Fruit fly (Drosophila melanogaster) whole organism, embryonic: Measurements from ENCODE around the gene mAChR-C.

ENCODE experiments used
- Adf1 ChIP-seq: fragments of 200-800 bp; sonication (Bioruptor generic); IDR thresholded peaks from 2 replicates; pipeline ENCODE4 v1.3.6; 2022; ENCODE audit warnings: missing biosample characterization, missing genetic modification characterization
- CG10274 ChIP-seq: fragments of 200-800 bp; sonication (Bioruptor generic); optimal IDR thresholded peaks from 3 replicates; lab custom pipeline; 2017; ENCODE audit warnings: missing biosample characterization, mild to moderate bottlenecking, missing genetic modification characterization
- CG10565 ChIP-seq: fragments of 200-800 bp; sonication (Bioruptor generic); optimal IDR thresholded peaks from 3 replicates; lab custom pipeline; 2016; ENCODE audit warnings: missing biosample characterization, mild to moderate bottlenecking, missing genetic modification characterization
- CG11456 ChIP-seq: fragments of 200-800 bp; sonication (Bioruptor generic); IDR thresholded peaks from 3 replicates; pipeline ENCODE4 v1.3.6; 2022; ENCODE audit warnings: missing biosample characterization, missing genetic modification characterization
- CG11723 ChIP-seq: fragments of 200-800 bp; sonication (Bioruptor generic); optimal IDR thresholded peaks from 2 replicates; lab custom pipeline; 2017; ENCODE audit warnings: missing biosample characterization, mild to moderate bottlenecking, missing genetic modification characterization
- CG12155 ChIP-seq: fragments of 200-800 bp; sonication (Bioruptor generic); optimal IDR thresholded peaks from 3 replicates; lab custom pipeline; 2016; ENCODE audit warnings: missing biosample characterization, missing genetic modification characterization
- CG12942 ChIP-seq: fragments of 200-800 bp; sonication (Bioruptor generic); optimal IDR thresholded peaks from 3 replicates; lab custom pipeline; 2016; ENCODE audit warnings: missing biosample characterization, missing genetic modification characterization
- CG13287 ChIP-seq: fragments of 200-800 bp; sonication (Bioruptor generic); IDR thresholded peaks from 2 replicates; pipeline ENCODE4 v1.3.6; 2022; ENCODE audit warnings: missing biosample characterization, missing genetic modification characterization; ENCODE audit not compliant: partially characterized antibody
- CG13894 ChIP-seq: fragments of 200-800 bp; sonication (Bioruptor generic); optimal IDR thresholded peaks from 3 replicates; lab custom pipeline; 2018; ENCODE audit warnings: missing biosample characterization, mild to moderate bottlenecking, missing genetic modification characterization, moderate library complexity
- CG1832 ChIP-seq: fragments of 200-800 bp; sonication (Bioruptor generic); optimal IDR thresholded peaks from 2 replicates; lab custom pipeline; 2017; ENCODE audit warnings: missing biosample characterization, mild to moderate bottlenecking, missing genetic modification characterization, inconsistent platforms
- CG32767 ChIP-seq: fragments of 200-800 bp; sonication (Bioruptor generic); IDR thresholded peaks from 2 replicates; pipeline ENCODE4 v1.3.6; 2022; ENCODE audit warnings: missing biosample characterization, missing genetic modification characterization
- CG33213 ChIP-seq: fragments of 200-800 bp; sonication (Bioruptor generic); optimal IDR thresholded peaks from 3 replicates; lab custom pipeline; 2016; ENCODE audit warnings: missing biosample characterization, missing genetic modification characterization
- CG4404 ChIP-seq: fragments of 200-800 bp; sonication (Bioruptor generic); IDR thresholded peaks from 2 replicates; pipeline ENCODE4 v1.3.6; 2022; ENCODE audit warnings: missing biosample characterization, missing genetic modification characterization
- CG6654 ChIP-seq: fragments of 200-800 bp; sonication (Bioruptor generic); optimal IDR thresholded peaks from 2 replicates; lab custom pipeline; 2017; ENCODE audit warnings: missing biosample characterization, mild to moderate bottlenecking, missing genetic modification characterization
- CG7556 ChIP-seq: fragments of 200-800 bp; sonication (Bioruptor generic); optimal IDR thresholded peaks from 2 replicates; lab custom pipeline; 2017; ENCODE audit warnings: missing biosample characterization, mild to moderate bottlenecking, missing genetic modification characterization
- CG7987 ChIP-seq: fragments of 200-800 bp; sonication (Bioruptor generic); optimal IDR thresholded peaks from 2 replicates; lab custom pipeline; 2018; ENCODE audit warnings: missing biosample characterization, mild to moderate bottlenecking, missing genetic modification characterization, moderate library complexity
- CG8944 ChIP-seq: fragments of 200-800 bp; sonication (Bioruptor generic); optimal IDR thresholded peaks from 3 replicates; lab custom pipeline; 2016; ENCODE audit warnings: missing biosample characterization, missing genetic modification characterization
- CG9932 ChIP-seq: fragments of 200-800 bp; sonication (Bioruptor generic); IDR thresholded peaks from 2 replicates; pipeline ENCODE4 v1.3.6; 2022; ENCODE audit warnings: missing biosample characterization, missing genetic modification characterization
- D ChIP-seq, 2 experiments: fragments of 200-800 bp in 1 of 2; fragments of >200 bp in 1 of 2; sonication (Bioruptor generic) in 1 of 2; optimal IDR thresholded peaks; 2 replicates in 1 of 2; 3 replicates in 1 of 2; lab custom pipeline; 2017; ENCODE audit warnings: mild to moderate bottlenecking in 1 of 2, missing biosample characterization in 1 of 2, missing genetic modification characterization in 1 of 2, missing genetic modification reagents in 1 of 2
- Deaf1 ChIP-seq: fragments of 200-800 bp; optimal IDR thresholded peaks from 3 replicates; lab custom pipeline; 2019; ENCODE audit warnings: missing biosample characterization, mild to moderate bottlenecking, missing genetic modification characterization, moderate library complexity
- Doc3 ChIP-seq: fragments of 200-800 bp; sonication (Bioruptor generic); IDR thresholded peaks from 3 replicates; pipeline ENCODE4 v1.3.6; 2022; ENCODE audit warnings: missing biosample characterization, missing genetic modification characterization; ENCODE audit not compliant: partially characterized antibody
- E2f1 ChIP-seq: fragments of 200-800 bp; sonication (Bioruptor generic); IDR thresholded peaks from 2 replicates; pipeline ENCODE4 v1.3.6; 2022; ENCODE audit warnings: missing biosample characterization, missing genetic modification characterization
- HLH4C ChIP-seq: fragments of 200-800 bp; sonication (Bioruptor generic); IDR thresholded peaks from 3 replicates; pipeline ENCODE4 v1.3.6; 2022; ENCODE audit warnings: missing biosample characterization, missing genetic modification characterization; ENCODE audit not compliant: partially characterized antibody
- MBD-R2 ChIP-seq: fragments of 200-800 bp; sonication (Bioruptor generic); IDR thresholded peaks from 2 replicates; pipeline ENCODE4 v1.3.6; 2022; ENCODE audit warnings: missing biosample characterization, missing genetic modification characterization
- Nf-YC ChIP-seq: fragments of 200-800 bp; optimal IDR thresholded peaks from 3 replicates; lab custom pipeline; 2019; ENCODE audit warnings: missing biosample characterization, mild to moderate bottlenecking, missing genetic modification characterization, moderate library complexity
- Sry-δ ChIP-seq: fragments of 200-800 bp; sonication (Bioruptor generic); optimal IDR thresholded peaks from 2 replicates; lab custom pipeline; 2016; ENCODE audit warnings: missing biosample characterization, missing genetic modification characterization
- Ssrp ChIP-seq: fragments of 200-800 bp; sonication (Bioruptor generic); optimal IDR thresholded peaks from 2 replicates; lab custom pipeline; 2018; ENCODE audit warnings: missing biosample characterization, mild to moderate bottlenecking, missing genetic modification characterization, moderate library complexity
- ap ChIP-seq: fragments of 200-800 bp; sonication (Bioruptor generic); IDR thresholded peaks from 2 replicates; pipeline ENCODE4 v1.3.6; 2022; ENCODE audit warnings: missing biosample characterization, missing genetic modification characterization
- chinmo ChIP-seq: fragments of 200-800 bp; sonication (Bioruptor generic); IDR thresholded peaks from 4 replicates; pipeline ENCODE4 v1.3.6; 2022; ENCODE audit warnings: missing biosample characterization, missing genetic modification characterization; ENCODE audit not compliant: partially characterized antibody
- crol ChIP-seq: fragments of 200-800 bp; sonication (Bioruptor generic); IDR thresholded peaks from 2 replicates; pipeline ENCODE4 v1.3.6; 2022; ENCODE audit warnings: missing biosample characterization, missing genetic modification characterization
- dm ChIP-seq: fragments of 200-800 bp; sonication (Bioruptor generic); optimal IDR thresholded peaks from 3 replicates; lab custom pipeline; 2016; ENCODE audit warnings: missing biosample characterization, missing genetic modification characterization
- exex ChIP-seq: fragments of 200-800 bp; sonication (Bioruptor generic); optimal IDR thresholded peaks from 4 replicates; lab custom pipeline; 2018; ENCODE audit warnings: missing biosample characterization, mild to moderate bottlenecking, missing genetic modification characterization, moderate library complexity
- fd102C ChIP-seq: fragments of 200-800 bp; sonication (Bioruptor generic); optimal IDR thresholded peaks from 2 replicates; lab custom pipeline; 2018; ENCODE audit warnings: missing biosample characterization, mild to moderate bottlenecking, missing genetic modification characterization, moderate library complexity
- gfzf ChIP-seq: fragments of 200-800 bp; sonication (Bioruptor generic); optimal IDR thresholded peaks from 2 replicates; lab custom pipeline; 2016; ENCODE audit warnings: missing biosample characterization, mild to moderate bottlenecking, missing genetic modification characterization, moderate library complexity
- gt ChIP-seq: fragments of 200-800 bp; sonication (Bioruptor generic); IDR thresholded peaks from 2 replicates; pipeline ENCODE4 v1.3.6; 2022; ENCODE audit warnings: missing biosample characterization, missing genetic modification characterization
- hkb ChIP-seq, 2 experiments: fragments of 200-800 bp in 1 of 2; fragments of >200 bp in 1 of 2; sonication (Bioruptor generic) in 1 of 2; IDR thresholded peaks in 1 of 2; optimal IDR thresholded peaks in 1 of 2; 2 replicates each; pipeline versions ENCODE4 v1.3.6 to Lab custom; 2017 to 2022; ENCODE audit warnings: missing biosample characterization in 1 of 2, missing genetic modification characterization in 1 of 2
- lmd ChIP-seq: fragments of 200-800 bp; sonication (Bioruptor generic); IDR thresholded peaks from 2 replicates; pipeline ENCODE4 v1.3.6; 2022; ENCODE audit warnings: missing biosample characterization, missing genetic modification characterization
- psq ChIP-seq: fragments of 200-800 bp; sonication (Bioruptor generic); optimal IDR thresholded peaks from 2 replicates; lab custom pipeline; 2017; ENCODE audit warnings: missing biosample characterization, missing genetic modification characterization
- repo ChIP-seq: fragments of 200-800 bp; sonication (Bioruptor generic); optimal IDR thresholded peaks from 2 replicates; lab custom pipeline; 2016; ENCODE audit warnings: missing biosample characterization, missing genetic modification characterization
- row ChIP-seq: fragments of 200-800 bp; sonication (Bioruptor generic); IDR thresholded peaks from 3 replicates; pipeline ENCODE4 v1.3.6; 2022; ENCODE audit warnings: missing biosample characterization, missing genetic modification characterization
- tll ChIP-seq, 2 experiments: fragments of 200-800 bp in 1 of 2; fragments of >200 bp in 1 of 2; sonication (Bioruptor generic) in 1 of 2; optimal IDR thresholded peaks; 2 replicates each; lab custom pipeline; 2017 to 2019; ENCODE audit warnings: missing biosample characterization in 2 of 2, missing genetic modification characterization in 2 of 2, mild to moderate bottlenecking in 1 of 2, moderate library complexity in 1 of 2
- unpg ChIP-seq: fragments of 200-800 bp; sonication (Bioruptor generic); optimal IDR thresholded peaks from 3 replicates; lab custom pipeline; 2018; ENCODE audit warnings: missing biosample characterization, mild to moderate bottlenecking, missing genetic modification characterization, moderate library complexity
- usp ChIP-seq: fragments of >200 bp; optimal IDR thresholded peaks from 2 replicates; lab custom pipeline; 2017; ENCODE audit warnings: missing biosample characterization, missing genetic modification characterization
- vfl ChIP-seq: fragments of 200-800 bp; sonication (Bioruptor generic); optimal IDR thresholded peaks from 2 replicates; lab custom pipeline; 2016; ENCODE audit warnings: missing biosample characterization, missing genetic modification characterization
- vnd ChIP-seq: fragments of 200-800 bp; sonication (Bioruptor generic); IDR thresholded peaks from 3 replicates; pipeline ENCODE4 v1.3.6; 2022; ENCODE audit warnings: missing biosample characterization, missing genetic modification characterization; ENCODE audit not compliant: partially characterized antibody
- vvl ChIP-seq: fragments of 200-800 bp; sonication (Bioruptor generic); IDR thresholded peaks from 2 replicates; pipeline ENCODE4 v1.3.6; 2022; ENCODE audit warnings: missing biosample characterization, missing genetic modification characterization
- wor ChIP-seq: fragments of 200-800 bp; sonication (Bioruptor generic); IDR thresholded peaks from 2 replicates; pipeline ENCODE4 v1.3.6; 2022; ENCODE audit warnings: missing biosample characterization, missing genetic modification characterization
- zen ChIP-seq: fragments of 200-800 bp; sonication (Bioruptor generic); optimal IDR thresholded peaks from 3 replicates; lab custom pipeline; 2018; ENCODE audit warnings: missing biosample characterization, mild to moderate bottlenecking, missing genetic modification characterization, moderate library complexity

mAChR-C gene

dm6 chrX:6862521-6863288, 30.2 kb upstream of the mAChR-C start:
- TF ChIP-seq vnd (no peak), CG13894 (tag; lab: Kevin White, UChicago) (peak; percentile 70), row (GFP tag; lab: Robert Waterston, UW) (no peak; the same call in 2 of the 3 replicates), CG12942 (GFP tag; lab: Kevin White, UChicago) (no peak), exex (tag; lab: Kevin White, UChicago) (peak; percentile 34), CG11456 (GFP tag; lab: Robert Waterston, UW) (no peak), crol (GFP tag; lab: Robert Waterston, UW) (peak; percentile 53), gt (GFP tag; lab: Robert Waterston, UW) (no peak), CG7987 (GFP tag; lab: Kevin White, UChicago) (peak; percentile 24), hkb (optimal IDR thresholded peaks at IDR 0.05; lab: Kevin White, UChicago) (no peak), hkb (GFP tag; IDR thresholded peaks at IDR 0.05; lab: Robert Waterston, UW) (no peak), CG13287 (GFP tag; lab: Robert Waterston, UW) (peak; percentile 41; the same call in 1 of the 2 replicates), ap (GFP tag; lab: Robert Waterston, UW) (no peak), chinmo (GFP tag; lab: Robert Waterston, UW) (peak; percentile 98), CG10565 (GFP tag; lab: Kevin White, UChicago) (no peak), gfzf (GFP tag; lab: Kevin White, UChicago) (no peak), CG10274 (GFP tag; lab: Kevin White, UChicago) (no peak), CG6654 (no peak), MBD-R2 (no peak), fd102C (GFP tag; lab: Kevin White, UChicago) (no peak), CG32767 (peak; percentile 37; the same call in 1 of the 2 replicates), Adf1 (GFP tag; lab: Robert Waterston, UW) (peak; percentile 85), vvl (GFP tag; lab: Robert Waterston, UW) (peak; percentile 45; the same call in 1 of the 2 replicates), CG8944 (no peak), Ssrp (no peak), CG33213 (GFP tag; lab: Kevin White, UChicago) (no peak), vfl (GFP tag; lab: Kevin White, UChicago) (no peak), Doc3 (GFP tag; lab: Robert Waterston, UW) (no peak), CG11723 (no peak), repo (no peak), unpg (GFP tag; lab: Kevin White, UChicago) (no peak), Sry-δ (GFP tag; lab: Kevin White, UChicago) (no peak), Deaf1 (tag; lab: Kevin White, UChicago) (peak; percentile 99), CG1832 (GFP tag; lab: Kevin White, UChicago) (peak; percentile 34), HLH4C (GFP tag; lab: Robert Waterston, UW) (no peak; the same call in 2 of the 3 replicates), CG7556 (no peak), Nf-YC (tag; lab: Kevin White, UChicago) (no peak), CG12155 (GFP tag; lab: Kevin White, UChicago) (peak; percentile 86), zen (tag; lab: Kevin White, UChicago) (peak; percentile 0), tll (GFP tag; optimal IDR thresholded peaks at IDR 0.05; lab: Kevin White, UChicago) (peak in 1 of 2 experiments; percentile 8), psq (peak; percentile 92), lmd (GFP tag; lab: Robert Waterston, UW) (no peak), CG9932 (peak; percentile 6; the same call in 1 of the 2 replicates), usp (no peak), dm (peak; percentile 8), D (optimal IDR thresholded peaks at IDR 0.05; lab: Kevin White, UChicago) (peak; percentile 65), D (GFP tag; optimal IDR thresholded peaks at IDR 0.05; lab: Kevin White, UChicago) (no peak), E2f1 (GFP tag; lab: Robert Waterston, UW) (no peak), CG4404 (GFP tag; lab: Robert Waterston, UW) (no peak), wor (GFP tag; lab: Robert Waterston, UW) (no peak)
